Worm (Caenorhabditis elegans) whole organism, mixed stage, embryonic: ENCODE measurements around the gene rsp-4.

ENCODE experiments used
- bed-3 ChIP-seq: fragments of 200-800 bp; sonication (Bioruptor generic); optimal IDR thresholded peaks from 3 replicates; lab custom pipeline; 2018; ENCODE audit warnings: mild to moderate bottlenecking, missing genetic modification characterization, moderate library complexity, missing compliant biosample characterization
- ceh-43 ChIP-seq: fragments of 200-800 bp; sonication (Bioruptor generic); optimal IDR thresholded peaks from 2 replicates; lab custom pipeline; 2018; ENCODE audit warnings: mild to moderate bottlenecking, missing genetic modification characterization, moderate library complexity, missing compliant biosample characterization
- lin-13 ChIP-seq: fragments of 150-350 bp; optimal IDR thresholded peaks from 2 replicates; lab custom pipeline; 2014; ENCODE audit warnings: missing biosample characterization, missing genetic modification characterization
- lsy-2 ChIP-seq: fragments of 150-350 bp; optimal IDR thresholded peaks from 2 replicates; lab custom pipeline; 2014; ENCODE audit warnings: missing biosample characterization, missing genetic modification characterization
- mab-5 ChIP-seq: fragments of 150-350 bp; optimal IDR thresholded peaks from 2 replicates; lab custom pipeline; 2014; ENCODE audit warnings: missing biosample characterization, missing genetic modification characterization
- mep-1 ChIP-seq: fragments of 150-350 bp; optimal IDR thresholded peaks from 2 replicates; lab custom pipeline; 2017; ENCODE audit warnings: missing biosample characterization, missing genetic modification reagents, missing genetic modification characterization, inconsistent platforms
- nhr-12 ChIP-seq: fragments of 150-350 bp; optimal IDR thresholded peaks from 2 replicates; lab custom pipeline; 2014; ENCODE audit warnings: missing biosample characterization, missing genetic modification characterization
- nhr-28 ChIP-seq: fragments of 150-350 bp; optimal IDR thresholded peaks from 2 replicates; lab custom pipeline; 2014; ENCODE audit warnings: missing biosample characterization, missing genetic modification characterization
- snpc-4 ChIP-seq: fragments of 150-350 bp; optimal IDR thresholded peaks from 2 replicates; lab custom pipeline; 2014; ENCODE audit warnings: missing biosample characterization, missing genetic modification characterization
- unc-39 ChIP-seq: fragments of 150-350 bp; optimal IDR thresholded peaks from 2 replicates; lab custom pipeline; 2014; ENCODE audit warnings: missing biosample characterization, missing genetic modification characterization

ce11 chrII:5425633-5426032 lies 37.0 kb upstream of the rsp-4 start, which contains the start of gene F07F6.8:
- no peak for TF ChIP-seq unc-39 (tag; lab: Kevin White, UChicago)
- TF ChIP-seq lin-13: no peak
- no peak for TF ChIP-seq snpc-4 (tag; lab: Kevin White, UChicago)
- no peak for TF ChIP-seq nhr-12
- TF ChIP-seq lsy-2 (tag; lab: Kevin White, UChicago): no peak
- TF ChIP-seq mep-1 (tag; lab: Kevin White, UChicago): no peak
- no peak for TF ChIP-seq bed-3
- TF ChIP-seq ceh-43 (GFP tag; lab: Kevin White, UChicago): no peak
- TF ChIP-seq nhr-28: no peak
- TF ChIP-seq mab-5 (tag; lab: Kevin White, UChicago): no peak
